Worm (Caenorhabditis elegans) whole organism, midembryonic: ENCODE measurements around the gene lgc-49.

Source experiments
- T22C8.4 ChIP-seq: fragments of 200-800 bp; sonication (Bioruptor generic); IDR thresholded peaks from 2 replicates; pipeline ENCODE4 v1.3.6; 2022; ENCODE audit warnings: missing genetic modification characterization, missing compliant biosample characterization
- cog-1 ChIP-seq: sonication (generic microtip); optimal IDR thresholded peaks from 2 replicates; lab custom pipeline; 2016; ENCODE audit warnings: missing genetic modification characterization, missing compliant biosample characterization
- flt-1 ChIP-seq: fragments of 200-800 bp; sonication (Bioruptor generic); IDR thresholded peaks from 2 replicates; pipeline ENCODE4 v1.3.6; 2022; ENCODE audit warnings: missing genetic modification characterization, missing compliant biosample characterization
- klf-2 ChIP-seq: fragments of 200-800 bp; sonication (Bioruptor generic); conservative IDR thresholded peaks from 2 replicates; pipeline ENCODE4 v1.3.6; 2022; ENCODE audit warnings: missing genetic modification reagents, missing genetic modification characterization, missing compliant biosample characterization
- med-1 ChIP-seq: sonication (generic microtip); optimal IDR thresholded peaks from 2 replicates; lab custom pipeline; 2017; ENCODE audit warnings: missing genetic modification characterization, mild to moderate bottlenecking, missing compliant biosample characterization, antibody characterized with exemption, missing genetic modification reagents; ENCODE audit not compliant: insufficient read depth
- ref-1 ChIP-seq: fragments of 200-800 bp; sonication (Bioruptor generic); conservative IDR thresholded peaks from 2 replicates; pipeline ENCODE4 v1.3.6; 2022; ENCODE audit warnings: missing genetic modification reagents, missing genetic modification characterization, missing compliant biosample characterization
- tab-1 ChIP-seq: fragments of 200-800 bp; sonication (Bioruptor generic); IDR thresholded peaks from 2 replicates; pipeline ENCODE4 v1.3.6; 2022; ENCODE audit warnings: missing genetic modification characterization, missing compliant biosample characterization
- ztf-23 ChIP-seq: fragments of 200-800 bp; sonication (Bioruptor generic); IDR thresholded peaks from 2 replicates; pipeline ENCODE4 v1.3.6; 2022; ENCODE audit warnings: missing genetic modification reagents, missing genetic modification characterization, missing compliant biosample characterization
- ztf-29 ChIP-seq: fragments of 200-800 bp; sonication (Bioruptor generic); IDR thresholded peaks from 2 replicates; pipeline ENCODE4 v1.3.6; 2022; ENCODE audit warnings: missing genetic modification reagents, missing genetic modification characterization, missing compliant biosample characterization

The lgc-49 gene

DNA sequence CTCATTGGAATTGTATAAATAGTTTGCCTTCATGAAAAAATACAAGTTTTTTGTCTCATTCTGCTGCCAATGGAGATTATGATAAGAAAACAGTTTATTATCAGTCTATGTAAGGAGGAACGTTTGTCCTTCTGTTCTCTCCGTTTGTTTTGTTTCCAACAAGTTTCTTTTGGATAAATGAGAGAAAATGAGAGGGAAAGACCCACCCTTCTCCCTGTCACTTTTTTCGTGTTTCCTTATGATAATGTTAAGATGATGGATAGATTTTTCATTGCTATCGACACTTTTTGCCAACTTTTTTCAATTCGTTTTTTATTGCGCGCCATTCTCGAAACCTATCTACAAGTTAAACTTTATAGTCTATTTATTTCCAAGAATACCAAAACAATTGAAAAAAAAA is 40.1 kb downstream of the lgc-49 start:
- TF ChIP-seq ztf-23 (GFP tag; lab: Robert Waterston, UW) = no peak
- no peak for TF ChIP-seq klf-2 (GFP tag; lab: Robert Waterston, UW)
- no peak for TF ChIP-seq med-1 (GFP tag; lab: Kevin White, UChicago)
- TF ChIP-seq ref-1 (GFP tag; lab: Robert Waterston, UW) = no peak
- no peak for TF ChIP-seq T22C8.4 (GFP tag; lab: Robert Waterston, UW)
- no peak for TF ChIP-seq flt-1
- no peak for TF ChIP-seq ztf-29 (GFP tag; lab: Robert Waterston, UW)
- TF ChIP-seq tab-1 (GFP tag; lab: Robert Waterston, UW) = no peak
- TF ChIP-seq cog-1 (tag; lab: Kevin White, UChicago) = no peak

DNA sequence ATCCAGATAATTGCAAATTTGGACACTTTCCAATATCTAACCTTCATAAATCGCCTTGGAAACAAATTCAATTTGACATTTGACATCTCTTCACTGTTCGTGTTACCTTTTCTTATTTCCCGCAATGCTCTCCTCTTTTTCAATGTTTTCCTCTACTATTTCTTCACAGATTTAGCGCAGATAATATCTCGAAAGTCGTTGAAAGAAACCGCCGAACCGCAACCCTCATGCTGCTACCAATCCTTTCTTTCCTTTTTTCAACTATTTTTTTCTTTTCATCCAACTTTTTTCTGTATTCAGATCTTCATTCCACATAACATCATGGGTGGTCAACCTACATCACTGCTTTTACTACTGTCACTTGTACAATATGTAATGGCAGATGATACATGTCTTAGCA is 43.3 kb downstream of the lgc-49 start, which contains the start of gene T19B10.5:
TSS of gene T19B10.5 (plus strand) at position 301 of the 400 bp plus-strand sequence.
- no peak for TF ChIP-seq ztf-23 (GFP tag; lab: Robert Waterston, UW)
- no peak for TF ChIP-seq klf-2 (GFP tag; lab: Robert Waterston, UW)
- TF ChIP-seq tab-1 (GFP tag; lab: Robert Waterston, UW) = no peak
- no peak for TF ChIP-seq ztf-29 (GFP tag; lab: Robert Waterston, UW)
- TF ChIP-seq flt-1 = no peak
- no peak for TF ChIP-seq ref-1 (GFP tag; lab: Robert Waterston, UW)
- no peak for TF ChIP-seq med-1 (GFP tag; lab: Kevin White, UChicago)
- TF ChIP-seq cog-1 (tag; lab: Kevin White, UChicago) = no peak
- TF ChIP-seq T22C8.4 (GFP tag; lab: Robert Waterston, UW) = no peak

DNA sequence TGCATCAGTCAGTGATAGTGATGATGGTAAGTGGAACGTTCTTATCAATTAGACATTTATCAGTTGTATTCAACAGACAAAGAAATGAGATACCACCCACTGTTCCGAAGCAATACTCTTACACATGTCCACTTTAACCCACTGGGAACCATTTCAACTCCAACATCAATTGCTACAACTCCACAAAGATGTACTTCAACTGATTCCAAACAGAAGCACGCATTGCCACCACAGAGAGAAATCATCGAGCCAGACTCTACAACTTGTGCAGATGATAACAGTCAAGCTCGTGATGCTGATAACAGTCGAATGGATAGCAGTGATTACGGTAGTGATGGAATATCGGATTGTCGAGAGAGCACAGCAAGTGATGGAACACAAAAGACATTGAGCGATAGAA is 44.8 kb downstream of the lgc-49 start:
- no peak for TF ChIP-seq ztf-29 (GFP tag; lab: Robert Waterston, UW)
- no peak for TF ChIP-seq tab-1 (GFP tag; lab: Robert Waterston, UW)
- TF ChIP-seq flt-1 = no peak
- no peak for TF ChIP-seq T22C8.4 (GFP tag; lab: Robert Waterston, UW)
- no peak for TF ChIP-seq klf-2 (GFP tag; lab: Robert Waterston, UW)
- TF ChIP-seq med-1 (GFP tag; lab: Kevin White, UChicago) = no peak
- TF ChIP-seq cog-1 (tag; lab: Kevin White, UChicago) = no peak
- no peak for TF ChIP-seq ztf-23 (GFP tag; lab: Robert Waterston, UW)
- TF ChIP-seq ref-1 (GFP tag; lab: Robert Waterston, UW) = no peak

ce11 chrV:11239187-11239725 is 48.2 kb downstream of the lgc-49 start, which contains the start of the genes dvc-1 and ima-1:
Gene dvc-1, minus strand, starts transcription at chrV:11239331.
Gene ima-1, plus strand, starts transcription at chrV:11239675.
- TF ChIP-seq klf-2 (GFP tag; lab: Robert Waterston, UW) = peak; percentile 73
- peak; percentile 57 for TF ChIP-seq T22C8.4 (GFP tag; lab: Robert Waterston, UW)
- TF ChIP-seq ref-1 (GFP tag; lab: Robert Waterston, UW) = no peak
- peak; percentile 84 for TF ChIP-seq ztf-23 (GFP tag; lab: Robert Waterston, UW)
- peak; percentile 92 for TF ChIP-seq med-1 (GFP tag; lab: Kevin White, UChicago)
- peak; percentile 78 for TF ChIP-seq cog-1 (tag; lab: Kevin White, UChicago)
- peak; percentile 87 for TF ChIP-seq flt-1
- peak; percentile 27; the same call in 1 of the 2 replicates for TF ChIP-seq ztf-29 (GFP tag; lab: Robert Waterston, UW)
- peak; percentile 84 for TF ChIP-seq tab-1 (GFP tag; lab: Robert Waterston, UW)

DNA sequence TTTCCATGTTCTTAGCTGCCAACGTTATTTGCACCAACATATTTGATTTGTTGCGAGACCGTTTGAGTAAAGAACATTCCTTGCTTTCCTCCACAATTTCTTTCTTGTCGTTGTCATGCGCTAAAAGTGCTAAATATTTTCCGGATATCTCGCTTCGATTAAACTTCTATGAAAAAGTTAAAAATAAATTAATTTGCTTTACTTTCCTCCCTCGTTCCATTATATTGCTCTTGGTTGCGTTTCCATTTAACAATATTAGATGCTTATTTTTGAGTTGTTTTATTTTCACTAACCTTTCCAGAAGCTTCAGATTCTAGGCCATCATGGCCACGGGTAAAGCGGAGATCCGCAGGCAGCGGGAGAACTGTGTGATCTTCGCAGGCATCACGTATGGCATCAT is 50.5 kb downstream of the lgc-49 start, which contains the start of gene pgap-1:
TSS of gene pgap-1 (plus strand) at position 301 of the 400 bp plus-strand sequence.
- no peak for TF ChIP-seq T22C8.4 (GFP tag; lab: Robert Waterston, UW)
- TF ChIP-seq klf-2 (GFP tag; lab: Robert Waterston, UW) = no peak
- no peak for TF ChIP-seq ref-1 (GFP tag; lab: Robert Waterston, UW)
- TF ChIP-seq ztf-29 (GFP tag; lab: Robert Waterston, UW) = no peak
- TF ChIP-seq flt-1 = no peak
- no peak for TF ChIP-seq cog-1 (tag; lab: Kevin White, UChicago)
- no peak for TF ChIP-seq ztf-23 (GFP tag; lab: Robert Waterston, UW)
- TF ChIP-seq med-1 (GFP tag; lab: Kevin White, UChicago) = no peak
- TF ChIP-seq tab-1 (GFP tag; lab: Robert Waterston, UW) = no peak
